Fruit fly (Drosophila melanogaster) whole organism, adult: ENCODE results near the gene RpS25.

Source experiments
- CG12768 ChIP-seq: fragments of 200-800 bp; sonication (Bioruptor generic); optimal IDR thresholded peaks from 2 replicates; lab custom pipeline; 2017; ENCODE audit warnings: missing biosample characterization, missing genetic modification characterization, mild to moderate bottlenecking, moderate library complexity, missing genetic modification reagents
- CG1620 ChIP-seq: fragments of 200-800 bp; sonication (Bioruptor generic); optimal IDR thresholded peaks from 2 replicates; lab custom pipeline; 2016; ENCODE audit warnings: missing biosample characterization, missing genetic modification characterization
- CG33017 ChIP-seq: fragments of 200-800 bp; sonication (Bioruptor generic); optimal IDR thresholded peaks from 2 replicates; lab custom pipeline; 2018; ENCODE audit warnings: missing biosample characterization, mild to moderate bottlenecking, missing genetic modification characterization, moderate library complexity
- Clk ChIP-seq: fragments of 200-800 bp; sonication (Bioruptor generic); optimal IDR thresholded peaks from 2 replicates; lab custom pipeline; 2017; ENCODE audit warnings: missing biosample characterization, missing genetic modification characterization
- Hr96 ChIP-seq: fragments of 200-800 bp; sonication (Bioruptor generic); optimal IDR thresholded peaks from 2 replicates; lab custom pipeline; 2016; ENCODE audit warnings: missing biosample characterization, missing genetic modification characterization
- Mnt ChIP-seq: fragments of 200-800 bp; sonication (Bioruptor generic); optimal IDR thresholded peaks from 2 replicates; lab custom pipeline; 2016; ENCODE audit warnings: missing biosample characterization, mild to moderate bottlenecking, missing genetic modification characterization
- bab1 ChIP-seq: fragments of 200-800 bp; sonication (Bioruptor generic); optimal IDR thresholded peaks from 3 replicates; lab custom pipeline; 2019; ENCODE audit warnings: missing biosample characterization, mild to moderate bottlenecking, missing genetic modification characterization, moderate library complexity

dm6 chr3R:11195792-11196191 lies 20.3 kb downstream of the RpS25 start, which contains the start of gene CG18577:
- TF ChIP-seq Mnt (GFP tag; lab: Kevin White, UChicago) (no peak), Clk (GFP tag; lab: Kevin White, UChicago) (no peak), CG1620 (no peak), bab1 (no peak), Hr96 (GFP tag; lab: Kevin White, UChicago) (no peak), CG33017 (tag; lab: Kevin White, UChicago) (no peak), CG12768 (GFP tag; lab: Kevin White, UChicago) (no peak)
